Fruit fly (Drosophila melanogaster): ENCODE results near the gene CG14963.
A peak's percentile ranks its signal among the peaks of the same experiment; 100 is the strongest.

The CG14963 gene

DNA sequence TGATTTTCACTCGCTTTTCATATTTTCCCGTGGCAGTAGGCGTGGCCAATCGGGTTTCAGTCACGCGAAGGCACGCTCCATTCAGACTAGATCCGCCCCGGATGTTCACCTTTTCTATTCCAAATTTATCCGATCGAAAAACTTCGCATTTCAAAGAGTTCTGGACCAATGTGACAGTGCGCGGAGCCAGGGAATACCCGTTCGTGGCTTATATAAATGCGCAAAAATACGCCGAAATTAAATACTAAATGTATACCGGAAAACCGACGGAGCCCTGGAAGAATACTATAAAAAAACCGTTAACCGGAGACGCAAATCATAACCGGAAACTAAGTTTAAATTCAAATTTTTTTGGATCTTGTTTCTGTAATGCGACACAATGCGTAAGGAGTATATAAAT is 44.8 kb downstream of the CG14963 start, which contains the start of gene promL (continued):
- TF ChIP-seq CrebB (tag; optimal IDR thresholded peaks at IDR 0.05) (peak; percentile 70), Xrp1 (GFP tag; IDR thresholded peaks at IDR 0.05) (peak; percentile 5; the same call in 1 of the 2 replicates), CG8478 (optimal IDR thresholded peaks at IDR 0.05) (no peak), MESR4 (GFP tag; optimal IDR thresholded peaks at IDR 0.05) (peak; percentile 89), cwo (GFP tag; optimal IDR thresholded peaks at IDR 0.05) (peak; percentile 17), Stat92E (GFP tag; optimal IDR thresholded peaks at IDR 0.05) (peak in 1 of 3 experiments; percentile 86), CG15514 (GFP tag; optimal IDR thresholded peaks at IDR 0.05) (peak; percentile 88), Dad (GFP tag; optimal IDR thresholded peaks at IDR 0.05) (peak; percentile 13), fd64A (GFP tag; optimal IDR thresholded peaks at IDR 0.05) (peak; percentile 41), fd3F (GFP tag; optimal IDR thresholded peaks at IDR 0.05) (peak; percentile 10), NC2β (GFP tag; optimal IDR thresholded peaks at IDR 0.05) (peak; percentile 83), CG18476 (GFP tag; optimal IDR thresholded peaks at IDR 0.05) (no peak), Mad (GFP tag; optimal IDR thresholded peaks at IDR 0.05) (peak; percentile 66), sim (GFP tag; IDR thresholded peaks at IDR 0.05) (0 out of 2 replicates have a peak, but pooled peaks have one; percentile 4), CG1024 (GFP tag; IDR thresholded peaks at IDR 0.05) (no peak), CG30020 (tag; optimal IDR thresholded peaks at IDR 0.05) (peak; percentile 46), CG2129 (GFP tag; IDR thresholded peaks at IDR 0.05; ENCODE audit: partially characterized antibody) (no peak), Adf1 (GFP tag; IDR thresholded peaks at IDR 0.05) (no peak; the same call in 1 of the 2 replicates), Awh (GFP tag; IDR thresholded peaks at IDR 0.05) (no peak), CG31365 (tag; optimal IDR thresholded peaks at IDR 0.05) (peak; percentile 37), CG9609 (GFP tag; optimal IDR thresholded peaks at IDR 0.05) (no peak), Fer1 (GFP tag; optimal IDR thresholded peaks at IDR 0.05) (peak; percentile 80), Atf3 (GFP tag; optimal IDR thresholded peaks at IDR 0.05) (peak; percentile 18), CG6689 (GFP tag; IDR thresholded peaks at IDR 0.05) (no peak), seq (GFP tag; IDR thresholded peaks at IDR 0.05) (no peak; the same call in 1 of the 2 replicates), hbn (GFP tag; IDR thresholded peaks at IDR 0.05; ENCODE audit: partially characterized antibody) (0 out of 2 replicates have a peak, but pooled peaks have one; percentile 24), tgo (GFP tag; IDR thresholded peaks at IDR 0.05) (no peak; the same call in 2 of the 3 replicates), bowl (GFP tag; IDR thresholded peaks at IDR 0.05) (no peak), CG10274 (GFP tag; optimal IDR thresholded peaks at IDR 0.05) (no peak), CG7556 (GFP tag; optimal IDR thresholded peaks at IDR 0.05) (peak; percentile 43), Pdp1 (GFP tag; optimal IDR thresholded peaks at IDR 0.05) (peak; percentile 32 to 86), otp (GFP tag; IDR thresholded peaks at IDR 0.05) (no peak), toy (GFP tag; IDR thresholded peaks at IDR 0.05) (no peak), CG6791 (GFP tag; IDR thresholded peaks at IDR 0.05; ENCODE audit: partially characterized antibody) (0 out of 3 replicates have a peak, but pooled peaks have one; percentile 18), tna (GFP tag; IDR thresholded peaks at IDR 0.05; ENCODE audit: partially characterized antibody) (no peak), HLHmδ (GFP tag; optimal IDR thresholded peaks at IDR 0.05) (no peak), CG12219 (GFP tag; optimal IDR thresholded peaks at IDR 0.05) (peak; percentile 39), slbo (GFP tag; IDR thresholded peaks at IDR 0.05) (no peak), bigmax (GFP tag; optimal IDR thresholded peaks at IDR 0.05) (peak; percentile 2), Bdp1 (GFP tag; optimal IDR thresholded peaks at IDR 0.05) (peak; percentile 57), Nf-YA (GFP tag; IDR thresholded peaks at IDR 0.05) (no peak), CG34224 (GFP tag; IDR thresholded peaks at IDR 0.05; ENCODE audit: partially characterized antibody) (no peak), CG7987 (GFP tag; optimal IDR thresholded peaks at IDR 0.05) (peak; percentile 84), CG10979 (tag; optimal IDR thresholded peaks at IDR 0.05) (peak; percentile 45), CG18262 (tag; optimal IDR thresholded peaks at IDR 0.05) (peak; percentile 50), CG4328 (GFP tag; optimal IDR thresholded peaks at IDR 0.05) (peak; percentile 49), CG12659 (GFP tag; optimal IDR thresholded peaks at IDR 0.05) (peak; percentile 88), Hr78 (GFP tag; optimal IDR thresholded peaks at IDR 0.05) (no peak), ase (GFP tag; IDR thresholded peaks at IDR 0.05) (0 out of 3 replicates have a peak, but pooled peaks have one; percentile 35)
